Fruit fly (Drosophila melanogaster): Measurements from ENCODE around the gene TfIIB.

Gene TfIIB

DNA sequence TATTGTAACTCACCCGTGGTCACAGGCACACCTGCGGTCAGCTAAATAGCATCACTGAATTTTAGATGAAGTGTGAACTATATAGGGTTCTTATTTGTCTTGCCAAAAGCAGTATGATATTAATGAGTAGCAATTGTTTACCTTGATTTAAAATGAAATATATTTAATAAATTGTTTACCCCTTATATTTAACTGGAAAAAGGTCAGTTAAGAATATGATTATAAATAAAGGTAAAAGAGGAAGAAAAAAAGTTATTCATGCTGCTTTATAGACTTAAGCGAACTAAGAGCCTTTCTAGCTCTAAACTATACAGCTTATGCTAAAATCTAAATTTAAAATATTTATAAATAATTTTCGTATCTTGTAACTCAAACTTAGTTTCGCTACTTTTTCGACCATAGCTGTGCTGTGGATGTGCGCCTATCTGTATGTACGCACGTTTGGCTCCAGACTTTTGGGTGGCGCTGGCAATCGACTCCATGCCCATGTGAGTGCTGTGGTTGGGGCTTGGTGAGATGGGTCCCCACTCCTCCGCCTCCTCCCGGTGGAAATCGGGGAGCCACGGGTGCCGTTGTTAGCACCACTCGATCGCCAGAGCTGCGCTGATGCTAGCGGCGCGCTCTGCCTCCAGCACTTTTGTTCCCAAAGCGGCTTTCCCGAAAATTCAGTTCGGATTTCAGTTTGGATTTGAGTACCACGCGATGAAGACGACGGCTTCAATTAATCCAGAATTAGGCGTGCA lies 11.1 kb downstream of the TfIIB start, which contains the start of gene loh (continued):
- TF ChIP-seq CG13424 (tag; optimal IDR thresholded peaks at IDR 0.05) = peak; percentile 73
- no peak for TF ChIP-seq maf-S (GFP tag; optimal IDR thresholded peaks at IDR 0.05)
- peak; percentile 25 for TF ChIP-seq CG10431 (GFP tag; optimal IDR thresholded peaks at IDR 0.05)
- TF ChIP-seq CG3726 (GFP tag; IDR thresholded peaks at IDR 0.05) = no peak
- TF ChIP-seq CG31441 (GFP tag; IDR thresholded peaks at IDR 0.05) = peak; percentile 79
- TF ChIP-seq cg (GFP tag; optimal IDR thresholded peaks at IDR 0.05) = peak; percentile 3
- TF ChIP-seq zen (tag; optimal IDR thresholded peaks at IDR 0.05) = peak; percentile 21
- TF ChIP-seq cato (GFP tag; optimal IDR thresholded peaks at IDR 0.05; ENCODE audit: borderline replicate concordance) = peak; percentile 21
- peak; percentile 61 for TF ChIP-seq tin (GFP tag; optimal IDR thresholded peaks at IDR 0.05)
- peak; percentile 38 for TF ChIP-seq Spps (tag; optimal IDR thresholded peaks at IDR 0.05)
- peak; percentile 52 for TF ChIP-seq CG17359 (tag; optimal IDR thresholded peaks at IDR 0.05)
- TF ChIP-seq amos (GFP tag; IDR thresholded peaks at IDR 0.05; ENCODE audit: partially characterized antibody) = no peak
- TF ChIP-seq CG18599 (GFP tag; optimal IDR thresholded peaks at IDR 0.05) = no peak
- peak; percentile 50 for TF ChIP-seq CG3281 (GFP tag; optimal IDR thresholded peaks at IDR 0.05)
- peak; percentile 46 for TF ChIP-seq Xbp1 (GFP tag; optimal IDR thresholded peaks at IDR 0.05)
- TF ChIP-seq row (GFP tag; IDR thresholded peaks at IDR 0.05) = peak; percentile 76
- TF ChIP-seq CG1024 (GFP tag; IDR thresholded peaks at IDR 0.05) = 0 out of 2 replicates have a peak, but pooled peaks have one; percentile 24
- peak; percentile 51 for TF ChIP-seq CG8388 (GFP tag; optimal IDR thresholded peaks at IDR 0.05)
- TF ChIP-seq Ets65A (GFP tag) = peak; percentile 0
- no peak for TF ChIP-seq CG8944 (GFP tag; optimal IDR thresholded peaks at IDR 0.05)
- peak; percentile 77 for TF ChIP-seq CG2712 (tag; optimal IDR thresholded peaks at IDR 0.05)
- TF ChIP-seq CG32772 (GFP tag; IDR thresholded peaks at IDR 0.05) = no peak; the same call in 1 of the 2 replicates
- TF ChIP-seq CG12219 (GFP tag; optimal IDR thresholded peaks at IDR 0.05) = peak; percentile 6
- no peak for TF ChIP-seq hkb (optimal IDR thresholded peaks at IDR 0.05)
- TF ChIP-seq hkb (GFP tag; IDR thresholded peaks at IDR 0.05) = peak; percentile 50; the same call in 1 of the 2 replicates
- TF ChIP-seq bigmax (GFP tag; optimal IDR thresholded peaks at IDR 0.05) = no peak
- peak; percentile 67 for TF ChIP-seq CG10209 (GFP tag; optimal IDR thresholded peaks at IDR 0.05)
- peak in 1 of 2 experiments; percentile 63 for TF ChIP-seq bsh (GFP tag; optimal IDR thresholded peaks at IDR 0.05)
- peak; percentile 51 for TF ChIP-seq ind (GFP tag; optimal IDR thresholded peaks at IDR 0.05)
- TF ChIP-seq lbe (GFP tag; optimal IDR thresholded peaks at IDR 0.05) = no peak
- peak; percentile 73 for TF ChIP-seq CoRest (tag; optimal IDR thresholded peaks at IDR 0.05)
- TF ChIP-seq CG8924 (tag; optimal IDR thresholded peaks at IDR 0.05) = peak; percentile 77
- peak; percentile 9 for TF ChIP-seq CG13296 (GFP tag; optimal IDR thresholded peaks at IDR 0.05)
- TF ChIP-seq Bgb (GFP tag; IDR thresholded peaks at IDR 0.05; ENCODE audit: partially characterized antibody) = no peak
- TF ChIP-seq Hr3 (GFP tag; optimal IDR thresholded peaks at IDR 0.05) = peak; percentile 53
- TF ChIP-seq unpg (GFP tag; optimal IDR thresholded peaks at IDR 0.05) = peak; percentile 42
- TF ChIP-seq CG12769 (tag; optimal IDR thresholded peaks at IDR 0.05) = peak; percentile 24
- 0 out of 2 replicates have a peak, but pooled peaks have one; percentile 15 for TF ChIP-seq ro (GFP tag; IDR thresholded peaks at IDR 0.05)
- peak; percentile 2 for TF ChIP-seq Fer2 (tag; optimal IDR thresholded peaks at IDR 0.05)
- peak; percentile 56 for TF ChIP-seq CG15601 (tag; optimal IDR thresholded peaks at IDR 0.05)
- TF ChIP-seq CG14710 (tag; optimal IDR thresholded peaks at IDR 0.05) = peak; percentile 75
- TF ChIP-seq dati (GFP tag; IDR thresholded peaks at IDR 0.05) = no peak
- TF ChIP-seq CG10147 (GFP tag; optimal IDR thresholded peaks at IDR 0.05) = peak; percentile 47
- peak in 1 of 2 experiments; percentile 79 for TF ChIP-seq Hr51 (GFP tag; optimal IDR thresholded peaks at IDR 0.05)
- TF ChIP-seq salm (tag; optimal IDR thresholded peaks at IDR 0.05) = peak; percentile 46
- peak; percentile 17; the same call in 1 of the 2 replicates for TF ChIP-seq E2f1 (GFP tag; IDR thresholded peaks at IDR 0.05)
- peak; percentile 90 for TF ChIP-seq CG17361 (GFP tag; IDR thresholded peaks at IDR 0.05)
- no peak for TF ChIP-seq Mad (GFP tag; optimal IDR thresholded peaks at IDR 0.05)
